Worm (Caenorhabditis elegans) whole organism, mixed stage, embryonic: ENCODE measurements around the gene B0281.5.
A peak's percentile ranks its signal among the peaks of the same experiment; 100 is the strongest.
"Not testable (repeated sequence)": the region's sequence is repeated elsewhere in the genome, so short reads cannot be mapped to it uniquely, and the experiment has no call there.

Source experiments
- M03D4.4 ChIP-seq: sonication (generic microtip); optimal IDR thresholded peaks from 2 replicates; lab custom pipeline; 2017; ENCODE audit warnings: mild to moderate bottlenecking, missing genetic modification characterization, missing compliant biosample characterization
- blmp-1 ChIP-seq: fragments of 150-350 bp; optimal IDR thresholded peaks from 2 replicates; lab custom pipeline; 2014; ENCODE audit warnings: missing biosample characterization, missing genetic modification characterization
- ceh-39 ChIP-seq: fragments of 150-350 bp; optimal IDR thresholded peaks from 2 replicates; lab custom pipeline; 2014; ENCODE audit warnings: missing biosample characterization, missing genetic modification characterization
- ceh-43 ChIP-seq: fragments of 200-800 bp; sonication (Bioruptor generic); optimal IDR thresholded peaks from 2 replicates; lab custom pipeline; 2018; ENCODE audit warnings: mild to moderate bottlenecking, missing genetic modification characterization, moderate library complexity, missing compliant biosample characterization
- ceh-83 ChIP-seq: fragments of 200-800 bp; sonication (Bioruptor generic); optimal IDR thresholded peaks from 2 replicates; lab custom pipeline; 2018; ENCODE audit warnings: mild to moderate bottlenecking, missing genetic modification characterization, missing compliant biosample characterization
- ces-1 ChIP-seq: fragments of 150-350 bp; optimal IDR thresholded peaks from 2 replicates; lab custom pipeline; 2014; ENCODE audit warnings: missing biosample characterization, missing genetic modification reagents, missing genetic modification characterization
- cnd-1 ChIP-seq: fragments of 200-800 bp; sonication (Bioruptor generic); optimal IDR thresholded peaks from 2 replicates; lab custom pipeline; 2018; ENCODE audit warnings: mild to moderate bottlenecking, missing genetic modification characterization, missing compliant biosample characterization
- drap-1 ChIP-seq: fragments of 200-800 bp; sonication (Bioruptor generic); optimal IDR thresholded peaks from 3 replicates; lab custom pipeline; 2018; ENCODE audit warnings: mild to moderate bottlenecking, missing genetic modification characterization, missing compliant biosample characterization
- elt-1 ChIP-seq: sonication (generic microtip); optimal IDR thresholded peaks from 2 replicates; lab custom pipeline; 2017; ENCODE audit warnings: missing genetic modification characterization, mild to moderate bottlenecking, missing compliant biosample characterization, antibody characterized with exemption, moderate library complexity, borderline replicate concordance; ENCODE audit not compliant: insufficient read depth
- elt-3 ChIP-seq: fragments of 150-350 bp; optimal IDR thresholded peaks from 2 replicates; lab custom pipeline; 2014; ENCODE audit warnings: missing biosample characterization, missing genetic modification characterization
- flh-1 ChIP-seq: fragments of 200-800 bp; sonication (Bioruptor generic); optimal IDR thresholded peaks from 2 replicates; lab custom pipeline; 2018; ENCODE audit warnings: mild to moderate bottlenecking, missing genetic modification characterization, moderate library complexity, missing compliant biosample characterization
- ham-2 ChIP-seq: fragments of 200-800 bp; sonication (Bioruptor generic); optimal IDR thresholded peaks from 2 replicates; lab custom pipeline; 2018; ENCODE audit warnings: mild to moderate bottlenecking, missing genetic modification characterization, missing compliant biosample characterization
- hlh-1 ChIP-seq: fragments of 150-350 bp; optimal IDR thresholded peaks from 2 replicates; lab custom pipeline; 2014; ENCODE audit warnings: missing biosample characterization, missing genetic modification reagents, missing genetic modification characterization
- lin-32 ChIP-seq: fragments of 200-800 bp; sonication (Bioruptor generic); optimal IDR thresholded peaks from 2 replicates; lab custom pipeline; 2018; ENCODE audit warnings: mild to moderate bottlenecking, missing genetic modification characterization, missing compliant biosample characterization
- lsy-2 ChIP-seq: fragments of 150-350 bp; optimal IDR thresholded peaks from 2 replicates; lab custom pipeline; 2014; ENCODE audit warnings: missing biosample characterization, missing genetic modification characterization
- mab-5 ChIP-seq: fragments of 150-350 bp; optimal IDR thresholded peaks from 2 replicates; lab custom pipeline; 2014; ENCODE audit warnings: missing biosample characterization, missing genetic modification characterization
- mep-1 ChIP-seq: fragments of 150-350 bp; optimal IDR thresholded peaks from 2 replicates; lab custom pipeline; 2017; ENCODE audit warnings: missing biosample characterization, missing genetic modification reagents, missing genetic modification characterization, inconsistent platforms
- mls-2 ChIP-seq: sonication (generic microtip); optimal IDR thresholded peaks from 2 replicates; lab custom pipeline; 2016; ENCODE audit warnings: mild to moderate bottlenecking, missing genetic modification characterization, moderate library complexity, missing compliant biosample characterization
- nhr-12 ChIP-seq: fragments of 150-350 bp; optimal IDR thresholded peaks from 2 replicates; lab custom pipeline; 2014; ENCODE audit warnings: missing biosample characterization, missing genetic modification characterization
- nhr-2 ChIP-seq: fragments of 150-350 bp; optimal IDR thresholded peaks from 2 replicates; lab custom pipeline; 2014; ENCODE audit warnings: missing biosample characterization, missing genetic modification characterization
- nhr-28 ChIP-seq: fragments of 150-350 bp; optimal IDR thresholded peaks from 2 replicates; lab custom pipeline; 2014; ENCODE audit warnings: missing biosample characterization, missing genetic modification characterization
- pha-4 ChIP-seq: fragments of 150-350 bp; optimal IDR thresholded peaks from 2 replicates; lab custom pipeline; 2018; ENCODE audit warnings: missing biosample characterization, missing genetic modification reagents, missing genetic modification characterization
- snpc-4 ChIP-seq: fragments of 150-350 bp; optimal IDR thresholded peaks from 2 replicates; lab custom pipeline; 2014; ENCODE audit warnings: missing biosample characterization, missing genetic modification characterization
- sptf-1 ChIP-seq: sonication (generic microtip); optimal IDR thresholded peaks from 2 replicates; lab custom pipeline; 2017; ENCODE audit warnings: mild to moderate bottlenecking, missing genetic modification characterization, moderate library complexity, missing compliant biosample characterization
- tbx-8 ChIP-seq: fragments of 200-800 bp; sonication (Bioruptor generic); optimal IDR thresholded peaks from 2 replicates; lab custom pipeline; 2018; ENCODE audit warnings: mild to moderate bottlenecking, missing genetic modification characterization, moderate library complexity, missing compliant biosample characterization
- unc-39 ChIP-seq: fragments of 150-350 bp; optimal IDR thresholded peaks from 2 replicates; lab custom pipeline; 2014; ENCODE audit warnings: missing biosample characterization, missing genetic modification characterization
- unc-62 ChIP-seq: fragments of 150-350 bp; optimal IDR thresholded peaks from 2 replicates; lab custom pipeline; 2014; ENCODE audit warnings: missing biosample characterization, missing genetic modification reagents, missing genetic modification characterization
- zip-8 ChIP-seq: fragments of 150-350 bp; optimal IDR thresholded peaks from 2 replicates; lab custom pipeline; 2014; ENCODE audit warnings: missing biosample characterization, missing genetic modification characterization
- ztf-11 ChIP-seq: fragments of 150-350 bp; optimal IDR thresholded peaks from 2 replicates; lab custom pipeline; 2014; ENCODE audit warnings: missing biosample characterization, missing genetic modification characterization

The B0281.5 gene

ce11 chrII:2289441-2289840, 11.3 kb downstream of the B0281.5 start:
- TF ChIP-seq blmp-1 (tag; lab: Kevin White, UChicago) (no peak), M03D4.4 (tag; lab: Kevin White, UChicago) (no peak), elt-1 (tag; lab: Kevin White, UChicago) (no peak), ztf-11 (tag; lab: Kevin White, UChicago) (no peak), lin-32 (GFP tag; lab: Kevin White, UChicago) (peak; percentile 19), mls-2 (tag; lab: Kevin White, UChicago) (no peak), mep-1 (tag; lab: Kevin White, UChicago) (no peak), drap-1 (GFP tag; lab: Kevin White, UChicago) (no peak)
- TF ChIP-seq, all 35 proteins: peak for 1

- TF ChIP-seq zip-8 (tag; lab: Kevin White, UChicago) (no peak), tbx-8 (GFP tag; lab: Kevin White, UChicago) (no peak), elt-1 (tag; lab: Kevin White, UChicago) (no peak), drap-1 (GFP tag; lab: Kevin White, UChicago) (no peak), ceh-43 (no peak), mab-5 (tag; lab: Kevin White, UChicago) (no peak), mls-2 (tag; lab: Kevin White, UChicago) (no peak)
These were observed 12.0 kb downstream of the B0281.5 start, which contains the start of the genes K09F6.10 and K09F6.13 for ce11 chrII:2288798-2289197. K09F6.10 (minus strand) TSS chrII:2288883. K09F6.13 (plus strand) TSS chrII:2289114.

ce11 chrII:2284703-2285102, 16.1 kb downstream of the B0281.5 start:
- no peak for TF ChIP-seq lin-32 (GFP tag; lab: Kevin White, UChicago)
- TF ChIP-seq drap-1 (GFP tag; lab: Kevin White, UChicago), result no peak
- no peak for TF ChIP-seq zip-8 (tag; lab: Kevin White, UChicago)
- TF ChIP-seq unc-39, result no peak
- no peak for TF ChIP-seq ces-1 (GFP tag; lab: Kevin White, UChicago)
- no peak for TF ChIP-seq unc-62 (GFP tag; lab: Kevin White, UChicago)
- no peak for TF ChIP-seq ceh-43
- TF ChIP-seq ztf-11 (tag; lab: Kevin White, UChicago), result no peak
- TF ChIP-seq pha-4, result no peak
- TF ChIP-seq M03D4.4 (tag; lab: Kevin White, UChicago), result no peak

- TF ChIP-seq ceh-39 (tag; lab: Kevin White, UChicago); flh-1 (GFP tag; lab: Kevin White, UChicago); mab-5 (tag; lab: Kevin White, UChicago): not testable (repeated sequence)
These were observed 18.2 kb downstream of the B0281.5 start, which contains the start of gene K09F6.9 for ce11 chrII:2282599-2282998. K09F6.9 (minus strand) TSS chrII:2282699.

- TF ChIP-seq lsy-2 (tag; lab: Kevin White, UChicago) (no peak), tbx-8 (GFP tag; lab: Kevin White, UChicago) (no peak), mep-1 (tag; lab: Kevin White, UChicago) (no peak), snpc-4 (tag; lab: Kevin White, UChicago) (no peak), nhr-12 (tag; lab: Kevin White, UChicago) (no peak), ceh-39 (tag; lab: Kevin White, UChicago) (no peak)
These were observed 20.9 kb downstream of the B0281.5 start, which contains the start of gene K09F6.11 for ce11 chrII:2279839-2280238. K09F6.11 (plus strand) TSS chrII:2280139.

- TF ChIP-seq lsy-2 (tag; lab: Kevin White, UChicago), result no peak
- no peak for TF ChIP-seq hlh-1 (tag; lab: Kevin White, UChicago)
These were observed 21.5 kb downstream of the B0281.5 start, which contains the start of gene K09F6.6 for ce11 chrII:2279263-2279662. K09F6.6 (minus strand) TSS chrII:2279305.

- TF ChIP-seq hlh-1 (tag; lab: Kevin White, UChicago) (no peak), lsy-2 (tag; lab: Kevin White, UChicago) (no peak), ceh-43 (no peak), cnd-1 (no peak), mep-1 (tag; lab: Kevin White, UChicago) (no peak), ham-2 (GFP tag; lab: Kevin White, UChicago) (no peak), nhr-28 (tag; lab: Kevin White, UChicago) (no peak), ztf-11 (tag; lab: Kevin White, UChicago) (no peak), sptf-1 (tag; lab: Kevin White, UChicago) (no peak), elt-1 (tag; lab: Kevin White, UChicago) (no peak), elt-3 (tag; lab: Kevin White, UChicago) (no peak), M03D4.4 (tag; lab: Kevin White, UChicago) (no peak), snpc-4 (tag; lab: Kevin White, UChicago) (no peak), unc-39 (no peak), nhr-12 (tag; lab: Kevin White, UChicago) (no peak), tbx-8 (GFP tag; lab: Kevin White, UChicago) (no peak), ceh-83 (GFP tag; lab: Kevin White, UChicago) (no peak), nhr-2 (tag; lab: Kevin White, UChicago) (no peak), pha-4 (no peak)
These were observed 23.3 kb downstream of the B0281.5 start, which contains the start of gene K09F6.15 for ce11 chrII:2277418-2277817. K09F6.15 (minus strand) TSS chrII:2277518.
